Worm (Caenorhabditis elegans): ENCODE results near the gene F54D5.7.

DNA sequence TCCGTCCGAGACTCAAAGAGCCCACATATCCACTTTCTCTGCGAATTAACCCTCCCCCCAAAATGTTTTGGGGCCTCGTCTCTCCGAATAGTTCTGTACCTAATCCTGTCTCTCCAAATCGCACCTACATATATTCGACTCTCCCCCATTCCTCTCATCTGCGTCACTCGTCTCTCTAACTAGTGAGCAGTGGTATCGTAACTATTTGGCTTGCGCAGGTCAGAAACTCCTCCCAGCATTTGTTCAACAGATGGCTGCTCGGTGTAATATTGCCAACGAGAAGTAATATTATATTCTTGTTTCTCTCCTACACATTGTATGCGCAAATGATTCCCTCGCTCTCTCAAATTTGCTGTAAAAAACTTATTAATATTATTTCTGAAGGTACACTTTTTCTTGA lies 8.3 kb downstream of the F54D5.7 start, which contains the start of gene F54D5.24:
- TF ChIP-seq lsl-1 (GFP tag; optimal IDR thresholded peaks at IDR 0.05) (no peak), efl-1 (GFP tag; optimal IDR thresholded peaks at IDR 0.05) (no peak), F33H1.4 (GFP tag; IDR thresholded peaks at IDR 0.05) (no peak), lin-54 (GFP tag; optimal IDR thresholded peaks at IDR 0.05) (no peak), ama-1 (optimal IDR thresholded peaks at IDR 0.05) (no peak), ama-1 (GFP tag; optimal IDR thresholded peaks at IDR 0.05) (no peak), pha-4 (tag; optimal IDR thresholded peaks at IDR 0.05) (no peak), F39B2.1 (GFP tag; IDR thresholded peaks at IDR 0.05) (no peak), ztf-22 (GFP tag; optimal IDR thresholded peaks at IDR 0.05) (no peak), sea-2 (GFP tag; IDR thresholded peaks at IDR 0.05) (no peak), rec-8 (tag; optimal IDR thresholded peaks at IDR 0.05) (no peak), zim-3 (tag; optimal IDR thresholded peaks at IDR 0.05) (no peak), B0261.1 (tag; optimal IDR thresholded peaks at IDR 0.05) (no peak), cebp-1 (GFP tag; IDR thresholded peaks at IDR 0.05) (no peak), cebp-1 (tag; optimal IDR thresholded peaks at IDR 0.05) (no peak)
